Fruit fly (Drosophila melanogaster) whole organism, embryonic: ENCODE results near the gene Tim17b.

Source experiments
- CG15696 ChIP-seq: fragments of 200-800 bp; sonication (Bioruptor generic); optimal IDR thresholded peaks from 2 replicates; lab custom pipeline; 2019; ENCODE audit warnings: missing biosample characterization, mild to moderate bottlenecking, missing genetic modification characterization, moderate library complexity
- CG34224 ChIP-seq: fragments of 200-800 bp; sonication (Bioruptor generic); IDR thresholded peaks from 3 replicates; pipeline ENCODE4 v1.3.6; 2022; ENCODE audit warnings: missing biosample characterization, missing genetic modification characterization; ENCODE audit not compliant: partially characterized antibody
- pan ChIP-seq, 4 experiments: fragments of >200 bp in 3 of 4; fragments of 200-800 bp in 1 of 4; sonication (Bioruptor generic) in 1 of 4; optimal IDR thresholded peaks in 3 of 4; IDR thresholded peaks in 1 of 4; 2 replicates each; pipeline versions ENCODE4 v1.3.6 to Lab custom; 2017 to 2022; ENCODE audit warnings: missing biosample characterization in 2 of 4, missing genetic modification characterization in 2 of 4, mixed read lengths in 1 of 4

DNA sequence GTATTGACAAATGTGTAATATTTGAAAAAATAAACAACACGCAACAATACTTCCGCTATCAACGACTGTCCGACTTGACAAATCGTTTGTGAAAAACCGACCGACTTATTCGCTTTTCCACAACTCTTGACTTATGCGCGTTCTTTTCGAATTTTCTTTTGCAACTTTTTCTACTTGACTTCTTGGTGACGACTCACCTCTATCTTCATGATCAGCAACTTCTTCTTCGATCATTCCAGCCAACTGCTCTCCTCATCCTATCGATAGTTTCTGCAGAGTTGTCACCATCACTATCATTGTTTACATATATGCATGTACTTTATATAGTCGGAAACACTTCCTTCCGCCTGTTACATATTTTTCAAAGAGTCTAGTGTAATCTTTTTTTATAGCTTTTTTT lies 719 bp upstream of the Tim17b start:
- TF ChIP-seq CG15696, result no peak
- no peak for TF ChIP-seq pan (optimal IDR thresholded peaks at IDR 0.05; lab: Kevin White, UChicago)
- no peak for TF ChIP-seq pan (GFP tag; optimal IDR thresholded peaks at IDR 0.05 in 1 of 2, IDR thresholded peaks at IDR 0.05 in 1 of 2)
- no peak for TF ChIP-seq CG34224 (GFP tag; lab: Robert Waterston, UW)
